Fruit fly (Drosophila melanogaster): ENCODE measurements around the gene CG33928.

CG33928 gene

DNA sequence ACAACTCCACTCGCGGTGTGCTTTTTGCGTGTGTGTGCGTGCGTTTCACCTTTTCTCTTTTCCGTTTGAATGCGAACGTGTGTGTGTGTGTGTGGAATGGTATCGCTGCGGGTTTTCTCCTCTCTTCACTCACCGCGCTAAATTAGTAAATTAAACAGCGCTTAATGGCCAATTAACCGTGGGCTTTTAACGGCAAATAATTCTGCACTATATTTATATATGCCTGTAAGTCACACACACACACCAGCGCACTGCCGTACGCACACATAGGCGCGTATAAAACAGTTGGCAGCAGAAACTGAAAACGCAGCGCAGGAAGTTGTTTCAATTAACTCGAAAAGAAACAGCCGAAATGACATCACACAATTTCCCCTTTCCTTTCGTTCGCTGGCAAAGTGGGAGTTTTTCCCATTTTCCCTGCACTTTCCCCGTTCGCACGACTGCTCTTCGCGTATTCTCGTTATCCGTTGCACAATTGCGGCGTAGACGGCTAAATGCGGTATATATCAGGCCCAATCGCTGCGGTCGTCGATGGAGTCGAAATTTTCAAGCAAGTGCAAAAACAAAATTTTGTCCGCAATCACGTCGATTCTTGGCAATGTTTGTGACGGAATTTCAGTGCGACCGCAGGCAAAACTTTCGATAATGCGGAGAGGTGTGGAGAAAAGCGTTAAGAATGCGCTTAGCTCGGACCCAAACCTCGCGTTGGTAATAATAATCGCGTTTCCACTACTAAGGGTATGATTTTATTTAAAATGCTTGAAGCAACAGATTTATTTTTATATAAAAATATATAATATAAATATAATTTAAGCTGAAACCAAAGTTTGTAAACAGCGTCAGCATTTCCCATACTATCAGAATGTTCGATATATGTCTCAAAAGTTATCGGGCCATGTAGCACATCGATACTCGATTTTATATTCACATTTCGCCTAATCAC is 36.5 kb upstream of the CG33928 start, which contains the start of gene BicD (continued):
- TF ChIP-seq phol (tag; optimal IDR thresholded peaks at IDR 0.05), result peak; percentile 58
- no peak for TF ChIP-seq CG4282 (GFP tag; optimal IDR thresholded peaks at IDR 0.05)
- peak; percentile 69 for TF ChIP-seq CG10267 (tag; optimal IDR thresholded peaks at IDR 0.05)
- peak; percentile 72 for TF ChIP-seq Lhr (GFP tag; optimal IDR thresholded peaks at IDR 0.05)
- no peak for TF ChIP-seq lov (optimal IDR thresholded peaks at IDR 0.05)
- no peak for TF ChIP-seq lov (GFP tag; IDR thresholded peaks at IDR 0.05)
- TF ChIP-seq CG8089 (GFP tag; optimal IDR thresholded peaks at IDR 0.05), result no peak
- TF ChIP-seq CG3163 (GFP tag; optimal IDR thresholded peaks at IDR 0.05), result peak; percentile 5
- TF ChIP-seq HLHmδ (GFP tag; optimal IDR thresholded peaks at IDR 0.05), result peak; percentile 24
- no peak for TF ChIP-seq otp (GFP tag; IDR thresholded peaks at IDR 0.05)
- no peak for TF ChIP-seq CG10147 (GFP tag; optimal IDR thresholded peaks at IDR 0.05)
- TF ChIP-seq CG13123 (GFP tag; optimal IDR thresholded peaks at IDR 0.05), result no peak
- no peak for TF ChIP-seq ase (GFP tag; IDR thresholded peaks at IDR 0.05)
- TF ChIP-seq gcm2 (GFP tag; optimal IDR thresholded peaks at IDR 0.05), result no peak
- TF ChIP-seq pzg (GFP tag; optimal IDR thresholded peaks at IDR 0.05), result peak; percentile 88
- no peak for TF ChIP-seq ERR (GFP tag; optimal IDR thresholded peaks at IDR 0.05)
- TF ChIP-seq CG31365 (tag; optimal IDR thresholded peaks at IDR 0.05), result no peak
- peak; percentile 76 for TF ChIP-seq CG14710 (tag; optimal IDR thresholded peaks at IDR 0.05)
- no peak for TF ChIP-seq Ada2b (GFP tag; IDR thresholded peaks at IDR 0.05)
- TF ChIP-seq CG14014 (GFP tag; IDR thresholded peaks at IDR 0.05), result no peak
- no peak for TF ChIP-seq CG15073 (GFP tag; optimal IDR thresholded peaks at IDR 0.05)
- no peak for TF ChIP-seq pnt (GFP tag; optimal IDR thresholded peaks at IDR 0.05)
- no peak for TF ChIP-seq Hey (tag; optimal IDR thresholded peaks at IDR 0.05)
- no peak for TF ChIP-seq Rfx (GFP tag; IDR thresholded peaks at IDR 0.05)
- TF ChIP-seq peb (GFP tag; IDR thresholded peaks at IDR 0.05), result no peak
- no peak for TF ChIP-seq CG14441 (GFP tag; IDR thresholded peaks at IDR 0.05)
- no peak for TF ChIP-seq CG11696 (GFP tag; IDR thresholded peaks at IDR 0.05)
- TF ChIP-seq jumu (GFP tag; optimal IDR thresholded peaks at IDR 0.05), result no peak
- peak; percentile 17; the same call in 1 of the 2 replicates for TF ChIP-seq Atf6 (GFP tag; IDR thresholded peaks at IDR 0.05)
- no peak for TF ChIP-seq da (GFP tag; optimal IDR thresholded peaks at IDR 0.05)
- TF ChIP-seq CG10462 (GFP tag; optimal IDR thresholded peaks at IDR 0.05), result no peak
- peak; percentile 70 for TF ChIP-seq Scr (GFP tag; IDR thresholded peaks at IDR 0.05; ENCODE audit: partially characterized antibody)
- TF ChIP-seq Sin3A (optimal IDR thresholded peaks at IDR 0.05), result peak; percentile 9
- TF ChIP-seq Neu2 (GFP tag; optimal IDR thresholded peaks at IDR 0.05; ENCODE audit: borderline replicate concordance), result no peak
- no peak for TF ChIP-seq bab2 (GFP tag; optimal IDR thresholded peaks at IDR 0.05)
- no peak for TF ChIP-seq CG8359 (GFP tag; optimal IDR thresholded peaks at IDR 0.05; ENCODE audit: borderline replicate concordance)
- peak; percentile 29 for TF ChIP-seq CG2678 (tag; optimal IDR thresholded peaks at IDR 0.05)
- no peak for TF ChIP-seq CG4854 (GFP tag; optimal IDR thresholded peaks at IDR 0.05)
- TF ChIP-seq dati (GFP tag; IDR thresholded peaks at IDR 0.05), result no peak
- no peak for TF ChIP-seq sima (GFP tag; optimal IDR thresholded peaks at IDR 0.05)
- TF ChIP-seq hkb (optimal IDR thresholded peaks at IDR 0.05), result no peak
- peak; percentile 39 for TF ChIP-seq hkb (GFP tag; IDR thresholded peaks at IDR 0.05)
- no peak for TF ChIP-seq lmd (GFP tag; IDR thresholded peaks at IDR 0.05)
- no peak for TF ChIP-seq Usf (GFP tag; optimal IDR thresholded peaks at IDR 0.05)
- TF ChIP-seq E2f1 (GFP tag; IDR thresholded peaks at IDR 0.05), result no peak
- no peak for TF ChIP-seq mirr (GFP tag; optimal IDR thresholded peaks at IDR 0.05)
- TF ChIP-seq CG2712 (tag; optimal IDR thresholded peaks at IDR 0.05), result peak; percentile 60
- TF ChIP-seq CG10209 (GFP tag; optimal IDR thresholded peaks at IDR 0.05), result no peak
- TF ChIP-seq Trl (optimal IDR thresholded peaks at IDR 0.05), result peak in 1 of 2 experiments; percentile 17
- no peak for TF ChIP-seq Trl (GFP tag; optimal IDR thresholded peaks at IDR 0.05)
- TF ChIP-seq C15 (GFP tag; IDR thresholded peaks at IDR 0.05), result no peak
